Worm (Caenorhabditis elegans) whole organism, young adult: ENCODE results near the gene Y37E11AL.3.
"Not testable (repeated sequence)": the region's sequence is repeated elsewhere in the genome, so short reads cannot be mapped to it uniquely, and the experiment has no call there.

Source experiments
- F49E8.2 ChIP-seq: sonication (generic microtip); optimal IDR thresholded peaks from 3 replicates; lab custom pipeline; 2017; ENCODE audit warnings: missing genetic modification characterization, mild to moderate bottlenecking, missing compliant biosample characterization, antibody characterized with exemption, moderate library complexity; ENCODE audit not compliant: insufficient read depth
- Y53G8AR.9 ChIP-seq: fragments of 200-800 bp; sonication (Bioruptor generic); conservative IDR thresholded peaks from 2 replicates; pipeline ENCODE4 v1.3.6; 2022; ENCODE audit warnings: missing genetic modification reagents, missing genetic modification characterization, missing compliant biosample characterization
- ceh-79 ChIP-seq: sonication (generic microtip); optimal IDR thresholded peaks from 2 replicates; lab custom pipeline; 2017; ENCODE audit warnings: mild to moderate bottlenecking, missing genetic modification characterization, missing compliant biosample characterization
- snpc-4 ChIP-seq, 5 experiments: fragments of 150-350 bp in 1 of 5; sonication (generic microtip) in 4 of 5; optimal IDR thresholded peaks; 2 replicates each; lab custom pipeline; 2014 to 2018; ENCODE audit warnings: missing genetic modification characterization in 5 of 5, missing biosample characterization in 3 of 5, antibody characterized with exemption in 2 of 5, mild to moderate bottlenecking in 2 of 5, missing compliant biosample characterization in 2 of 5, missing genotype in 2 of 5, moderate library complexity in 2 of 5, missing genetic modification reagents in 1 of 5

DNA sequence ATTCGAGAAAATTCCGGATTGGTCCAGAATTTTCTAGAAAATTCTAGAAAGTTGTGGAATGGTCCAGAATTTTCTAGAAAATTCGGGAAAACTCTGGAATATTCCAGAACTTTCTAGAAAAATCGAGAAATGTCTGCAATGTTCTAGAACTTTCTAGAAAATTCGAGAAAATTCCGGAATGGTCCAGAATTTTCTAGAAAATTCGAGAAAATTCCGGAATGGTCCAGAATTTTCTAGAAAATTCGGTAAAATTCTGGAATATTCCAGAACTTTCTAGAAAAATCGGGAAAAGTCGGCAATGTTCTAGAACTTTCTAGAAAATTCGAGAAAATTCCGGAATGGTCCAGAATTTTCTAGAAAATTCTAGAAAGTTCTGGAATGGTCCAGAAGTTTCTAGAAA lies 23.5 kb upstream of the Y37E11AL.3 start:
- TF ChIP-seq Y53G8AR.9; F49E8.2 (tag; lab: Kevin White, UChicago); snpc-4 (GFP tag; optimal IDR thresholded peaks at IDR 0.05; lab: Kevin White, UChicago); snpc-4 (tag; optimal IDR thresholded peaks at IDR 0.05; lab: Kevin White, UChicago); ceh-79: not testable (repeated sequence)
